Fruit fly (Drosophila melanogaster) whole organism, embryonic: ENCODE results near the gene CG13896.
A peak's percentile ranks its signal among the peaks of the same experiment; 100 is the strongest.

Experiments used
- B-H1 ChIP-seq: fragments of 200-800 bp; sonication (Bioruptor generic); IDR thresholded peaks from 3 replicates; pipeline ENCODE4 v1.3.6; 2022; ENCODE audit warnings: missing biosample characterization, missing genetic modification characterization
- BEAF-32 ChIP-seq: fragments of 200-800 bp; sonication (Bioruptor generic); optimal IDR thresholded peaks from 3 replicates; lab custom pipeline; 2017; ENCODE audit warnings: missing biosample characterization, missing genetic modification characterization, mild to moderate bottlenecking, moderate library complexity, missing genetic modification reagents
- CG12104 ChIP-seq: fragments of 200-800 bp; sonication (Bioruptor generic); optimal IDR thresholded peaks from 3 replicates; lab custom pipeline; 2016; ENCODE audit warnings: missing biosample characterization, missing genetic modification characterization
- CG12299 ChIP-seq: fragments of 200-800 bp; sonication (Bioruptor generic); optimal IDR thresholded peaks from 2 replicates; lab custom pipeline; 2018; ENCODE audit warnings: missing biosample characterization, mild to moderate bottlenecking, missing genetic modification characterization
- CG13424 ChIP-seq: fragments of 200-800 bp; sonication (Bioruptor generic); optimal IDR thresholded peaks from 2 replicates; lab custom pipeline; 2019; ENCODE audit warnings: missing biosample characterization, mild to moderate bottlenecking, missing genetic modification characterization, moderate library complexity
- CG14667 ChIP-seq: fragments of 200-800 bp; sonication (Bioruptor generic); IDR thresholded peaks from 2 replicates; pipeline ENCODE4 v1.3.6; 2022; ENCODE audit warnings: missing biosample characterization, missing genetic modification characterization
- CG30020 ChIP-seq: fragments of 200-800 bp; optimal IDR thresholded peaks from 2 replicates; lab custom pipeline; 2019; ENCODE audit warnings: missing biosample characterization, mild to moderate bottlenecking, missing genetic modification characterization, moderate library complexity
- CG32767 ChIP-seq: fragments of 200-800 bp; sonication (Bioruptor generic); IDR thresholded peaks from 2 replicates; pipeline ENCODE4 v1.3.6; 2022; ENCODE audit warnings: missing biosample characterization, missing genetic modification characterization
- CG33557 ChIP-seq: fragments of 200-800 bp; sonication (Bioruptor generic); optimal IDR thresholded peaks from 2 replicates; lab custom pipeline; 2019; ENCODE audit warnings: missing biosample characterization, mild to moderate bottlenecking, missing genetic modification characterization, moderate library complexity
- CG34376 ChIP-seq: fragments of 200-800 bp; sonication (Bioruptor generic); optimal IDR thresholded peaks from 2 replicates; lab custom pipeline; 2018; ENCODE audit warnings: missing biosample characterization, mild to moderate bottlenecking, missing genetic modification characterization
- CG4424 ChIP-seq: fragments of 200-800 bp; sonication (Bioruptor generic); optimal IDR thresholded peaks from 3 replicates; lab custom pipeline; 2016; ENCODE audit warnings: missing biosample characterization, missing genetic modification characterization
- CG4854 ChIP-seq: fragments of 200-800 bp; sonication (Bioruptor generic); optimal IDR thresholded peaks from 2 replicates; lab custom pipeline; 2016; ENCODE audit warnings: missing biosample characterization, missing genetic modification characterization, inconsistent platforms
- CG6689 ChIP-seq: fragments of 200-800 bp; sonication (Bioruptor generic); IDR thresholded peaks from 2 replicates; pipeline ENCODE4 v1.3.6; 2022; ENCODE audit warnings: missing biosample characterization, missing genetic modification characterization
- CG7987 ChIP-seq: fragments of 200-800 bp; sonication (Bioruptor generic); optimal IDR thresholded peaks from 2 replicates; lab custom pipeline; 2018; ENCODE audit warnings: missing biosample characterization, mild to moderate bottlenecking, missing genetic modification characterization, moderate library complexity
- CG8388 ChIP-seq: fragments of 200-800 bp; sonication (Bioruptor generic); optimal IDR thresholded peaks from 2 replicates; lab custom pipeline; 2019; ENCODE audit warnings: missing biosample characterization, mild to moderate bottlenecking, missing genetic modification characterization, moderate library complexity
- Camta ChIP-seq: fragments of 200-800 bp; sonication (Bioruptor generic); optimal IDR thresholded peaks from 2 replicates; lab custom pipeline; 2016; ENCODE audit warnings: missing biosample characterization, missing genetic modification characterization
- Dad ChIP-seq: fragments of 200-800 bp; sonication (Bioruptor generic); optimal IDR thresholded peaks from 3 replicates; lab custom pipeline; 2016; ENCODE audit warnings: missing biosample characterization, missing genetic modification characterization
- Dbx ChIP-seq: fragments of 200-800 bp; sonication (Bioruptor generic); IDR thresholded peaks from 3 replicates; pipeline ENCODE4 v1.3.6; 2022; ENCODE audit warnings: missing biosample characterization, missing genetic modification characterization
- Fer3 ChIP-seq: fragments of 200-800 bp; sonication (Bioruptor generic); optimal IDR thresholded peaks from 2 replicates; lab custom pipeline; 2018; ENCODE audit warnings: missing biosample characterization, mild to moderate bottlenecking, missing genetic modification characterization, moderate library complexity
- H2.0 ChIP-seq: fragments of 200-800 bp; sonication (Bioruptor generic); IDR thresholded peaks from 2 replicates; pipeline ENCODE4 v1.3.6; 2022; ENCODE audit warnings: missing biosample characterization, missing genetic modification characterization
- HLH3B ChIP-seq: fragments of 200-800 bp; sonication (Bioruptor generic); IDR thresholded peaks from 2 replicates; pipeline ENCODE4 v1.3.6; 2022; ENCODE audit warnings: missing biosample characterization, missing genetic modification characterization
- HLH54F ChIP-seq: fragments of 200-800 bp; sonication (Bioruptor generic); optimal IDR thresholded peaks from 3 replicates; lab custom pipeline; 2016; ENCODE audit warnings: missing biosample characterization, missing genetic modification characterization
- HLHmδ ChIP-seq: fragments of 200-800 bp; sonication (Bioruptor generic); optimal IDR thresholded peaks from 2 replicates; lab custom pipeline; 2018; ENCODE audit warnings: missing biosample characterization, mild to moderate bottlenecking, missing genetic modification characterization, moderate library complexity
- Hand ChIP-seq: fragments of 200-800 bp; sonication (Bioruptor generic); optimal IDR thresholded peaks from 2 replicates; lab custom pipeline; 2017; ENCODE audit warnings: mild to moderate bottlenecking, missing biosample characterization, missing genetic modification reagents, missing genetic modification characterization
- Jarid2 ChIP-seq: fragments of 200-800 bp; sonication (Bioruptor generic); optimal IDR thresholded peaks from 3 replicates; lab custom pipeline; 2017; ENCODE audit warnings: mild to moderate bottlenecking, missing biosample characterization, missing genetic modification reagents, missing genetic modification characterization
- NC2α ChIP-seq: fragments of 200-800 bp; sonication (Bioruptor generic); optimal IDR thresholded peaks from 2 replicates; lab custom pipeline; 2016; ENCODE audit warnings: missing biosample characterization, missing genetic modification characterization
- Neu2 ChIP-seq: fragments of 200-800 bp; sonication (Bioruptor generic); optimal IDR thresholded peaks from 3 replicates; lab custom pipeline; 2016; ENCODE audit warnings: missing biosample characterization, missing genetic modification characterization, borderline replicate concordance
- Rfx ChIP-seq: fragments of 200-800 bp; sonication (Bioruptor generic); IDR thresholded peaks from 2 replicates; pipeline ENCODE4 v1.3.6; 2022; ENCODE audit warnings: missing biosample characterization, missing genetic modification characterization
- Rx ChIP-seq: fragments of 200-800 bp; sonication (Bioruptor generic); IDR thresholded peaks from 2 replicates; pipeline ENCODE4 v1.3.6; 2022; ENCODE audit warnings: missing biosample characterization, missing genetic modification characterization
- Ssrp ChIP-seq: fragments of 200-800 bp; sonication (Bioruptor generic); optimal IDR thresholded peaks from 2 replicates; lab custom pipeline; 2018; ENCODE audit warnings: missing biosample characterization, mild to moderate bottlenecking, missing genetic modification characterization, moderate library complexity
- Stat92E ChIP-seq, 3 experiments: fragments of >200 bp in 2 of 3; fragments of 200-800 bp in 1 of 3; sonication (Bioruptor generic) in 1 of 3; optimal IDR thresholded peaks; 2 replicates each; lab custom pipeline; 2017 to 2019; ENCODE audit warnings: missing biosample characterization in 3 of 3, missing genetic modification characterization in 3 of 3, mild to moderate bottlenecking in 1 of 3, moderate library complexity in 1 of 3
- caup ChIP-seq: fragments of 200-800 bp; sonication (Bioruptor generic); optimal IDR thresholded peaks from 3 replicates; lab custom pipeline; 2017; ENCODE audit warnings: missing biosample characterization, mild to moderate bottlenecking, missing genetic modification characterization, moderate library complexity; ENCODE audit not compliant: severe bottlenecking
- crp ChIP-seq, 2 experiments: fragments of 200-800 bp; sonication (Bioruptor generic); optimal IDR thresholded peaks; 2 replicates in 1 of 2; 3 replicates in 1 of 2; lab custom pipeline; 2017; ENCODE audit warnings: missing biosample characterization in 2 of 2, missing genetic modification characterization in 2 of 2, mild to moderate bottlenecking in 1 of 2, moderate library complexity in 1 of 2
- ems ChIP-seq: fragments of 200-800 bp; sonication (Bioruptor generic); optimal IDR thresholded peaks from 3 replicates; lab custom pipeline; 2016; ENCODE audit warnings: missing biosample characterization, missing genetic modification characterization
- ftz-f1 ChIP-seq: fragments of 200-800 bp; sonication (Bioruptor generic); optimal IDR thresholded peaks from 2 replicates; lab custom pipeline; 2016; ENCODE audit warnings: missing biosample characterization, missing genetic modification characterization
- her ChIP-seq: fragments of 200-800 bp; sonication (Bioruptor generic); optimal IDR thresholded peaks from 2 replicates; lab custom pipeline; 2016; ENCODE audit warnings: missing biosample characterization, missing genetic modification characterization
- ind ChIP-seq: fragments of 200-800 bp; sonication (Bioruptor generic); optimal IDR thresholded peaks from 3 replicates; lab custom pipeline; 2016; ENCODE audit warnings: missing biosample characterization, missing genetic modification characterization
- jing ChIP-seq: fragments of 200-800 bp; sonication (Bioruptor generic); optimal IDR thresholded peaks from 2 replicates; lab custom pipeline; 2018; ENCODE audit warnings: missing biosample characterization, mild to moderate bottlenecking, missing genetic modification characterization
- klu ChIP-seq: fragments of 200-800 bp; sonication (Bioruptor generic); IDR thresholded peaks from 2 replicates; pipeline ENCODE4 v1.3.6; 2022; ENCODE audit warnings: missing biosample characterization, missing genetic modification characterization
- maf-S ChIP-seq: fragments of 200-800 bp; sonication (Bioruptor generic); optimal IDR thresholded peaks from 2 replicates; lab custom pipeline; 2016; ENCODE audit warnings: missing biosample characterization, missing genetic modification characterization
- p53 ChIP-seq: fragments of 200-800 bp; sonication (Bioruptor generic); optimal IDR thresholded peaks from 2 replicates; lab custom pipeline; 2016; ENCODE audit warnings: missing biosample characterization, missing genetic modification characterization
- pb ChIP-seq: fragments of 200-800 bp; sonication (Bioruptor generic); optimal IDR thresholded peaks from 3 replicates; lab custom pipeline; 2016; ENCODE audit warnings: missing biosample characterization, missing genetic modification characterization
- psq ChIP-seq: fragments of 200-800 bp; sonication (Bioruptor generic); optimal IDR thresholded peaks from 2 replicates; lab custom pipeline; 2017; ENCODE audit warnings: missing biosample characterization, missing genetic modification characterization
- run ChIP-seq: fragments of 200-800 bp; sonication (Bioruptor generic); optimal IDR thresholded peaks from 3 replicates; lab custom pipeline; 2018; ENCODE audit warnings: missing biosample characterization, mild to moderate bottlenecking, missing genetic modification characterization
- shn ChIP-seq: fragments of 200-800 bp; sonication (Bioruptor generic); optimal IDR thresholded peaks from 3 replicates; lab custom pipeline; 2016; ENCODE audit warnings: missing biosample characterization, missing genetic modification characterization
- sim ChIP-seq: fragments of 200-800 bp; sonication (Bioruptor generic); IDR thresholded peaks from 2 replicates; pipeline ENCODE4 v1.3.6; 2022; ENCODE audit warnings: missing biosample characterization, missing genetic modification characterization
- trh ChIP-seq: fragments of 200-800 bp; sonication (Bioruptor generic); optimal IDR thresholded peaks from 2 replicates; lab custom pipeline; 2016; ENCODE audit warnings: missing biosample characterization, missing genetic modification characterization
- tx ChIP-seq: fragments of 200-800 bp; sonication (Bioruptor generic); optimal IDR thresholded peaks from 2 replicates; lab custom pipeline; 2016; ENCODE audit warnings: missing biosample characterization, missing genetic modification characterization
- wdn ChIP-seq: fragments of 200-800 bp; sonication (Bioruptor generic); IDR thresholded peaks from 2 replicates; pipeline ENCODE4 v1.3.6; 2022; ENCODE audit warnings: missing biosample characterization, missing genetic modification characterization
- wek ChIP-seq: fragments of 200-800 bp; sonication (Bioruptor generic); optimal IDR thresholded peaks from 3 replicates; lab custom pipeline; 2018; ENCODE audit warnings: missing biosample characterization, mild to moderate bottlenecking, missing genetic modification characterization, moderate library complexity
- z ChIP-seq: fragments of 200-800 bp; sonication (Bioruptor generic); IDR thresholded peaks from 3 replicates; pipeline ENCODE4 v1.3.6; 2022; ENCODE audit warnings: missing biosample characterization, missing genetic modification characterization
- zen ChIP-seq: fragments of 200-800 bp; sonication (Bioruptor generic); optimal IDR thresholded peaks from 3 replicates; lab custom pipeline; 2018; ENCODE audit warnings: missing biosample characterization, mild to moderate bottlenecking, missing genetic modification characterization, moderate library complexity

CG13896 gene

DNA sequence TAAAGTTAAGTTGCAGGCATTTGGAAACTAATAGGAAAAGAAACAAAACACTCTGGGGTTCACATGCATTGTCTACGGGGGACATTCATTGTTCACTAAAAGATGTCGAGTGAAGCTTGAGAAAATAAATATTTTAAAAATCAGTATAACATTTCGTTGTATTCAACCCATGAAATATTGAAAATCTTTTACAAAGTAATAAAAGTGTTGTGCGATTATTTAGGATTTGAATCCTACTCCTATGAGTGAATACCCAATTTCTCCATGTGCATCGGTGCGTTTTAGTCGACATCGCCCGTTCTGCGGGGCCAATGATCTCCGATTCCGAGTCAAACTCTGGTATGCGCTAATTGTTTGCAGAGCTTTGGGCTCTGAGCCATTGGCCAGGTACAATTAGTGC is 43.0 kb upstream of the CG13896 start (continued):
- TF ChIP-seq z (GFP tag; lab: Robert Waterston, UW) (no peak), CG12104 (no peak), Camta (GFP tag; lab: Kevin White, UChicago) (peak; percentile 6), CG13424 (peak; percentile 11), CG4424 (GFP tag; lab: Kevin White, UChicago) (peak; percentile 28), klu (GFP tag; lab: Robert Waterston, UW) (no peak), her (GFP tag; lab: Kevin White, UChicago) (no peak), run (tag; lab: Kevin White, UChicago) (no peak), Rx (GFP tag; lab: Robert Waterston, UW) (no peak), ftz-f1 (GFP tag; lab: Kevin White, UChicago) (no peak), Hand (no peak), Fer3 (no peak), CG8388 (GFP tag; lab: Kevin White, UChicago) (peak; percentile 18), wdn (no peak), Neu2 (GFP tag; lab: Kevin White, UChicago) (no peak), HLH3B (GFP tag; lab: Robert Waterston, UW) (peak; percentile 10; the same call in 1 of the 2 replicates), NC2α (GFP tag; lab: Kevin White, UChicago) (no peak), Rfx (no peak), Jarid2 (GFP tag; lab: Kevin White, UChicago) (no peak), CG6689 (GFP tag; lab: Robert Waterston, UW) (peak; percentile 45; the same call in 1 of the 2 replicates), Stat92E (GFP tag; optimal IDR thresholded peaks at IDR 0.05; lab: Kevin White, UChicago) (no peak), maf-S (no peak), CG33557 (GFP tag; lab: Kevin White, UChicago) (no peak), sim (GFP tag; lab: Robert Waterston, UW) (no peak), ems (GFP tag; lab: Kevin White, UChicago) (peak; percentile 2), B-H1 (GFP tag; lab: Robert Waterston, UW) (no peak), psq (GFP tag; lab: Kevin White, UChicago) (no peak), zen (tag; lab: Kevin White, UChicago) (no peak), BEAF-32 (no peak), jing (GFP tag; lab: Kevin White, UChicago) (no peak), CG12299 (tag; lab: Kevin White, UChicago) (no peak), wek (GFP tag; lab: Kevin White, UChicago) (no peak), caup (GFP tag; lab: Kevin White, UChicago) (no peak), crp (GFP tag; optimal IDR thresholded peaks at IDR 0.05; lab: Kevin White, UChicago) (no peak), pb (GFP tag; lab: Kevin White, UChicago) (no peak), Dbx (GFP tag; lab: Robert Waterston, UW) (no peak), tx (GFP tag; lab: Kevin White, UChicago) (no peak), CG30020 (tag; lab: Kevin White, UChicago) (no peak), CG14667 (GFP tag; lab: Robert Waterston, UW) (no peak), p53 (GFP tag; lab: Kevin White, UChicago) (no peak), CG7987 (GFP tag; lab: Kevin White, UChicago) (no peak), shn (GFP tag; lab: Kevin White, UChicago) (no peak), CG4854 (GFP tag; lab: Kevin White, UChicago) (no peak), CG32767 (GFP tag; lab: Robert Waterston, UW) (no peak; the same call in 1 of the 2 replicates), Dad (GFP tag; lab: Kevin White, UChicago) (no peak), ind (GFP tag; lab: Kevin White, UChicago) (no peak), H2.0 (GFP tag; lab: Robert Waterston, UW) (no peak), HLH54F (GFP tag; lab: Kevin White, UChicago) (no peak), trh (GFP tag; lab: Kevin White, UChicago) (no peak), Ssrp (peak; percentile 39), HLHmδ (no peak), CG34376 (GFP tag; lab: Kevin White, UChicago) (no peak)
